Fruit fly (Drosophila melanogaster) whole organism, wandering third instar larva: ENCODE measurements around the gene CG15471.

ENCODE experiments used
- Abd-B ChIP-seq: fragments of >200 bp; optimal IDR thresholded peaks from 2 replicates; lab custom pipeline; 2017; ENCODE audit warnings: missing biosample characterization, missing genetic modification characterization
- Dfd ChIP-seq: fragments of >200 bp; optimal IDR thresholded peaks from 2 replicates; lab custom pipeline; 2017; ENCODE audit warnings: missing biosample characterization, missing genetic modification characterization
- Dif ChIP-seq: fragments of 200-275, 200-300 bp; sonication (Bioruptor generic); optimal IDR thresholded peaks from 2 replicates; lab custom pipeline; 2018; ENCODE audit warnings: missing biosample characterization, missing genetic modification characterization; ENCODE audit not compliant: partially characterized antibody
- HLH106 ChIP-seq: fragments of 200-800 bp; optimal IDR thresholded peaks from 3 replicates; lab custom pipeline; 2019; ENCODE audit warnings: missing biosample characterization, mild to moderate bottlenecking, missing genetic modification characterization, moderate library complexity
- Hr78 ChIP-seq: fragments of >200 bp; optimal IDR thresholded peaks from 2 replicates; lab custom pipeline; 2017; ENCODE audit warnings: missing biosample characterization, missing genetic modification characterization
- Jra ChIP-seq: sonication (Bioruptor generic); optimal IDR thresholded peaks from 2 replicates; lab custom pipeline; 2016; ENCODE audit warnings: missing biosample characterization, missing genetic modification characterization
- Mio ChIP-seq: sonication (Bioruptor generic); optimal IDR thresholded peaks from 2 replicates; lab custom pipeline; 2016; ENCODE audit warnings: missing biosample characterization, missing genetic modification characterization
- jim ChIP-seq: fragments of 175-275, 200-325 bp; sonication (Bioruptor generic); optimal IDR thresholded peaks from 2 replicates; lab custom pipeline; 2016; ENCODE audit warnings: missing biosample characterization, mild to moderate bottlenecking, missing genetic modification characterization
- lola ChIP-seq: fragments of >200 bp; optimal IDR thresholded peaks from 2 replicates; lab custom pipeline; 2017; ENCODE audit warnings: missing biosample characterization, missing genetic modification characterization
- pan ChIP-seq: fragments of >200 bp; optimal IDR thresholded peaks from 2 replicates; lab custom pipeline; 2017
- psq ChIP-seq: fragments of 200-800 bp; sonication (Bioruptor generic); optimal IDR thresholded peaks from 3 replicates; lab custom pipeline; 2017; ENCODE audit warnings: missing biosample characterization, mild to moderate bottlenecking, missing genetic modification characterization, moderate library complexity
- usp ChIP-seq: fragments of >200 bp; optimal IDR thresholded peaks from 2 replicates; lab custom pipeline; 2017; ENCODE audit warnings: missing biosample characterization, missing genetic modification characterization
- woc ChIP-seq: sonication (Bioruptor generic); optimal IDR thresholded peaks from 2 replicates; lab custom pipeline; 2016; ENCODE audit warnings: missing biosample characterization, mild to moderate bottlenecking, missing genetic modification characterization

dm6 chrX:4762267-4762666 is 20.3 kb downstream of the CG15471 start:
- TF ChIP-seq Hr78 (GFP tag; lab: Kevin White, UChicago) (no peak), Dfd (GFP tag; lab: Kevin White, UChicago) (no peak), psq (GFP tag; lab: Kevin White, UChicago) (no peak), Jra (GFP tag; lab: Kevin White, UChicago) (no peak), HLH106 (tag; lab: Kevin White, UChicago) (no peak), pan (no peak), lola (no peak), Dif (GFP tag; lab: Kevin White, UChicago) (no peak), woc (no peak), jim (GFP tag; lab: Kevin White, UChicago) (no peak), usp (GFP tag; lab: Kevin White, UChicago) (no peak), Mio (GFP tag; lab: Kevin White, UChicago) (no peak), Abd-B (no peak)
